Worm (Caenorhabditis elegans): Measurements from ENCODE around the gene F59B10.5.

DNA sequence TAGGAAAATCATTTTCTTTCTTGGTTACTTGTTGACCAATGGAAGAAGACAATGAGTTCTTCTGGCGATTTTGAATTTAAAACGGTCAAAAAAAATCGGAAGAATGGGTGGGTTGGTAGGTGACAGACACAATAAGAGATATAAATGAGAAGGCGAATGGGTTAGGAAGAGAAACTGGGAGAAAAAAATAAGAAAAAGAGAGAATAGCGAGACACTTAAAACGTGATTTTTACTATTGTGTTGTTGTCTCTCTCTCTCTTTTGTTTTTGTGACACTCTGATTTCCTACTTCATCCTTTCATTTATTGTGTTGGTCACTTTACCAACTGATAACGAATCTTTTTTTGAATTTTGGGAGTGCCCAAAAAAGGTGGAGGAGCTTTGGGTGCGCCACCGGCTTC, 7.1 kb downstream of the F59B10.5 start:
- TF ChIP-seq hlh-30 (tag; optimal IDR thresholded peaks at IDR 0.05; ENCODE audit: insufficient read depth) (no peak), eyg-1 (tag; optimal IDR thresholded peaks at IDR 0.05) (no peak), nfya-1 (tag; optimal IDR thresholded peaks at IDR 0.05) (no peak), che-1 (tag; optimal IDR thresholded peaks at IDR 0.05) (no peak), ets-4 (tag; optimal IDR thresholded peaks at IDR 0.05) (no peak), ceh-18 (tag; optimal IDR thresholded peaks at IDR 0.05) (no peak), ceh-31 (tag; optimal IDR thresholded peaks at IDR 0.05) (no peak), ama-1 (optimal IDR thresholded peaks at IDR 0.05) (no peak), nhr-11 (tag; optimal IDR thresholded peaks at IDR 0.05) (no peak), pag-3 (tag; optimal IDR thresholded peaks at IDR 0.05; ENCODE audit: borderline replicate concordance) (no peak)
